Fruit fly (Drosophila melanogaster) whole organism, larva: Measurements from ENCODE around the gene caps.

Experiments used
- noc ChIP-seq: fragments of 200-800 bp; sonication (Bioruptor generic); optimal IDR thresholded peaks from 3 replicates; lab custom pipeline; 2019; ENCODE audit warnings: missing biosample characterization, mild to moderate bottlenecking, missing genetic modification characterization, moderate library complexity

The caps gene

DNA sequence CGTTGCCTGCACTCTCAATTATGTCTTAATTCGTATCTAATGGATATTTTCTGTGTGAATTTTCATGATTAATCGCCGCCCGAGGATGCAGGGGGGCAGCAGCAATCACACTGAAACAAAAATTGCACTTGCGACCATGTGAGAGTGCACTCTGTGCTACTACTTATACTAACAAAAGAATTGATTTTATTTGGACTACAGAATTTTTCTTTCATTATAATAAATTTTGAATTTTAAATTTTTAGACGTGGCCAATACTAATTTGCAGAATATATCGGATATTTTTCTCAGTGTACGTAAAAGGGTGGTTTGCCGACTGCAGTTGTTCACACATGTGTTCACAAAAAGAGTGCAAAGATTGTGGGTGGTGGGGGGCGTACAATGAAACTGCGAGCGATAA is 1.6 kb upstream of the caps start:
- no peak for TF ChIP-seq noc (tag; lab: Kevin White, UChicago)

DNA sequence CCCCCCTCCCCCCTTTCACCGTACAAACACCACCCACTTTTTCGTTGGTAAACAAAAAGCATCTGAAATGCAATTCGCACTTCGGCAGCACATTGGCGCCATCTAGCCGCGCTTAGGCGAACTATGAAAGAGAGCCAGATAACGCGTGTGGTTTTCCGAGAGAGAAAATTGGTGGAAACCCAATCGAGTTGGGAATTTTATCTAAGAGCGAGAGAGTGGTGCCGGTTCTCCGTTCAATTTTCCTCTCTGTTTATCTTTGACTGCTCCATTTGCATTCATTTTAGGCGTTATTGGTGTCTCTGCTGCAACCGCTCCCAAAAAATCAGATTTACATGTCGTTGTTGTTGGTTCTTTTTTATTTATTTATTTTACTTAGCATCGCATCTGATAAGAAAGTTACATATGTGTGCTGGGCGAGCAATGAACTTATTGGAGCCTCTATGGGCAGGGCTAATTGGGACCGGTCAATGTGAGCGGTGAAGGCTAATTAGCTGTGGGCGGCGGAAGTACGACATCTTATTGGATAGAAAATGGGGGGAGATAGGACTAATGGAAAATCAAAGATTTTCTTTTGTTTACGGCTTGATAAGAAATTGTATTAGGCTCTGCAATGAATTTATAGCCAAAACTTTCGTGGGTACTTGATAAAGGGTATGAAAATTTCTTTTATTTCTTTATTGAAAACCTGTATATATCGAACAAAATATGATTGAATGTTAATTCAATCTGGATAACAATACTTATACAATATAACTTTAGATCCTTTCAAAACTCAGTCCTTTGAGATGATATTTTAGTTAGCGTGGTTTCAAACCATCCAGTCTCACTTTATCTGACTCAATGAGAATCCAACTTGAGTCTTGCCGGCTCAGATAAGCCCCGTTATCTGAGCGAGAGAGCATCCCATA is 644 bp upstream of the caps start:
- no peak for TF ChIP-seq noc (tag; lab: Kevin White, UChicago)

- TF ChIP-seq noc (tag; lab: Kevin White, UChicago): no peak
Measured at dm6 chr3L:13231189-13231588, 2.7 kb downstream of the caps start.

DNA sequence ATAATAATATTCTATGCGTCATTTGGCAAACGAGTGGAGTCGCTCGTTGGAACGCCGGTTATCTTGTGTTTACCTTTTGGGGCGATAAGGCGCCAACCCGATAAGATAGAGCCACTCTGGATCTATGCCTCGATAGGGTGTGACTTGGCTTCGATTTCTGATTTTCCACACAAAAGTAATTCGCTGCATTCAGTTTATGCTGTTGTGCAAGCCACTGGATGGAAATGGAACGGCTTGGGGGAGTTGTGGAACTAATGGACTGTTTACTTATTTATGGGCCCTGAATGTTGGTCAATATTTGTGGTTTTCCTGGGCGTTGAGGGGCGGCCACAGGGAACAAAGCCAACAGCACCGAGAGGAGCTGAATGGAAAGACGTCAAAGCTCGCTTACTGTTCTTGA is 4.3 kb downstream of the caps start:
- no peak for TF ChIP-seq noc (tag; lab: Kevin White, UChicago)

- no peak for TF ChIP-seq noc (tag; lab: Kevin White, UChicago)
Measured at dm6 chr3L:13233646-13234262, 5.3 kb downstream of the caps start.

DNA sequence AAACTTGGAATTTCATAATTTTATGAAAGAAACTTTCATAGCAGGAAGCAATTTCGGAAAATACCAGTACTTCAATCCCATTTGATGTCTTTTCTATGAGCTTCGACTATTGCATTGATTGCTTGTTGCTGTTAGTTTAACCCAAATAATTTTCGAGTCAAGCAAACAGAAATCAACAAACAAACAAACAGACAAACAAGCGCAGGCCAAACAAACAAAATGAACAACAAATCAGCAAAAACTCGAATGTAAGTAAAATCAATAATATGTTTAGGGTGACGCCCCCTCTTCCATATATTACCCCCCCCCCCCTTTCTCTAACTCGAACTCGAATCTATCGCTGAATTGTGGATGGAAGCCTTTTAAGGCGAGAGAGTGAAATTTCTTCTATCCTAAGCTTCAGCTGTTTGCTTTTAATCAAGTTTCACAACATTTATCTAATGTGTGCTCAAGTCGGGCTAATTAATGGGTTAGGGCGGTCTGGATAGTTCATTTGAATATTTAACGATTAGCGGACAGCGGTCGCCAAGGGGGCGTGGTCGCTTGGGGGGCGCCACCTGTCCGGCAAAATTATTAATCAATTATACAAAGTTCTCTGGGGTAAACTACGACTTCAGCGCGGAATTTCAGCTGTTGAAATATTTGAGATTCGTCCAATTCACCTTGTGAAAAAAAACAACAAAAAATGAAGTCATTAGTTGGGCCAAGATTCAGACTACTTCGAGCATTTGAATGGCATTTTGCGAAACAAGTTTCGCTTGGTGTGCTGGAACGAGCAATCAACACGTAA is 7.2 kb downstream of the caps start:
- no peak for TF ChIP-seq noc (tag; lab: Kevin White, UChicago)

DNA sequence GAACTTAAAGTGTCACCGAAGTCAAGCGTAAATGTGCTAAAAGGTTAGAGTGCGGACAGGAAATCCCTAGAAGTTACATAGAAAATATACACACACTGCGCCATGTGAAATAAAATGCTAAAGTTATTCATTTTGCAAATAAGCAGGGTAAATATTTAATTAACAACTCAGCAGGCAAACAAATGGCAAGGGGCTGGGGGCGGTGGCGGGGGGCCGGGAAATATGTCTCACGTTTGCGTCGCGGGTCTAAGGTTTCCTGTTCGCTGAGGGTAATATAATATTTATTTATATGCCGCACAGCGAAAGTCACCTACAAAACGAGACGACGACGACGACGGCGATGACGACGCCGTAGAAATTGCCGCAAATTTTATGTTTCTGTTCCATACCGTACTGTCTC is 8.2 kb downstream of the caps start:
- TF ChIP-seq noc (tag; lab: Kevin White, UChicago): peak; percentile 22

DNA sequence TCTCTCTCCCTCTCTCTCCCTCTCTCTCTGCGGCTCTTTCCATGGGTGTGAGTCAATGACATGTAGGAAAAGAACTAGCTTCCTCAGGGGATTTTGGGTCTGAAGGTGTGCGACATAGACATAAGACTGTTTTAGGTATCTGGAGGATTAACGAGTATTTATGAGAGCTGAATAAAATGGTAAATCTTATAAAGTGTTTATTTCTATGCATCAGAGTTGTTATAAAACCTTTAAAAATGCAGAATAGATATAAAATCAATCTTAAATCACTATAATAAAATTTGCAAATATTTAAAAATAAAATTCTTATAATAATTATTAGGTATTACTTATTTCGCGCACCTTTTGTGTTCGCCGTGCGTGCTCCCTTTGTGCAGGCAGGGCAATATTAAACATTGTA is 8.6 kb downstream of the caps start:
- no peak for TF ChIP-seq noc (tag; lab: Kevin White, UChicago)

dm6 chr3L:13244181-13244580 is 15.7 kb downstream of the caps start:
- peak; percentile 44 for TF ChIP-seq noc (tag; lab: Kevin White, UChicago)

DNA sequence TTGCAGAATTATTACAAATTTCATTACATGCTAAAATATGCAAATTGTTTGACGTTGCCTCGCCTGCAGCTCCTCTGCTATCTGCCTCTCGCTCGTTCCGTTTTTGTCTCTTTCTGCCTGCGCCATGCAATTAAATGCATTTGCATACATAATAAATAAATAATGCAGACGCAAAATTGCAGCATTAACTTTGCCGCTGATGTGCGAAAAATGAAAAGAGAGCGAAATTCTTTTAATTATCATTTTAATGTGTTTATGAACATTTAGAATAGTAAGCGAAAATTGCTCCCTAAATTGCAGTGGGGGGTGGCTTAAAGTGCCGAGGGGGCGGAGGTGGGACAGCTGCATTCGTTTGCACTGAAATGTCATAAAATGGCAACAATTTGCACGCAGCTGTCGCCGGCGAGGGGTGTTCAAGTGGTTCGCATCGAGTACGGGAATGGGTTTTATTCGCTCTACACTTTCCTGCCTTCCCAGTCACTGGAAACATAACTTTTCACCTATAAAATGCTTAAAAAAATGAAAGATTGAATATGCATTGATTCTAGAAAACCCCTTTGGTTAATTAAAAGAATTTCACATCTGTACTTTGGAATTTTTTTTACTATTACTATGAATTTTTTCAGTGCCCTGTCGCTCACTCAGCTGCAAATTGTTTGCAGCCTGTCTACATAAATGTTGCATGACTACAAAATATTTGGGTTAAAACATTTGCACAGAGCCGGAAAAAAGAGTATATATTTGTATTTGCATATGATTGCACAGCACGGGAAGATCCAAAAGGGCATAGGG is 18.0 kb downstream of the caps start:
- TF ChIP-seq noc (tag; lab: Kevin White, UChicago): no peak

DNA sequence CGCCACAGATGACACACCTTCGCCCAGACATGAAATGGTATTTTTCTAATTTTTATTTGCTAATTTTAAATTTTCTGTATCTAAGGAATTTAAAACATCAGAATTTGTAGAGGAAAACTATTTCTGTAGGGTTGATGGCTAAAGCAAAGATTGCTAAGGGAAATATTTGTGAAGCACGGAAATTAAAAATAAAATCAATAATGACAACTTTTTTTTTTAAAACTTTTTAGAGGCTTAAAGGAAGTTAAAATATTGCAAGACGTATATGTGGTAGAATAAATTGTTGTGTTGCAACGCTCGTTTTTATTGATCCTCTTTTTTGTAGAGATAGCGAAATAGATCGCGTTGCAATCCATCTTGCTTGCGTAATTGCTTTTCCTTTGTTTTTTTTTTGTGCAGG is 20.1 kb downstream of the caps start, which contains the start of gene CG32119:
Gene CG32119, minus strand, starts transcription at position 101 of the 400 bp plus-strand sequence.
- TF ChIP-seq noc (tag; lab: Kevin White, UChicago): no peak

- no peak for TF ChIP-seq noc (tag; lab: Kevin White, UChicago)
Measured at dm6 chr3L:13249374-13249773, 20.9 kb downstream of the caps start.

dm6 chr3L:13250071-13250470 is 21.6 kb downstream of the caps start:
- no peak for TF ChIP-seq noc (tag; lab: Kevin White, UChicago)

DNA sequence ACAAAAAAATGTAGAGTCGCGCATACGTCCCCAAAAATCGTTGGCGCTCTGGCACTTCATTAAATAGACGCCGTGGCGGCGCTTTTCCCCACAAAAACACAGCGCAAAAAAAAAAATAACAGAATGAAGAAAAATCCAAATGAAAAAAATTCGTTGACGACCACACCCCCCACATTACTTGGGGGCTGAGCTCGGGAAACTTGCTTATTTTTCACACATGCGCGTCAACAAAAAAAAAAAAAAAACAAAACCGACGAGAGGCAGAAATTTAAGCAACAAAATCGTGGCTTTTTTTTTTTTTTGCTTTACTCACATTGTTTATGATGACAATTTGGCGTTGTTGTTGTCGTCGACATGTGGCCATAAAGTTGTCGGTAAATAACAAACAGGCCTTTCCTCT is 23.3 kb downstream of the caps start:
- TF ChIP-seq noc (tag; lab: Kevin White, UChicago): no peak

DNA sequence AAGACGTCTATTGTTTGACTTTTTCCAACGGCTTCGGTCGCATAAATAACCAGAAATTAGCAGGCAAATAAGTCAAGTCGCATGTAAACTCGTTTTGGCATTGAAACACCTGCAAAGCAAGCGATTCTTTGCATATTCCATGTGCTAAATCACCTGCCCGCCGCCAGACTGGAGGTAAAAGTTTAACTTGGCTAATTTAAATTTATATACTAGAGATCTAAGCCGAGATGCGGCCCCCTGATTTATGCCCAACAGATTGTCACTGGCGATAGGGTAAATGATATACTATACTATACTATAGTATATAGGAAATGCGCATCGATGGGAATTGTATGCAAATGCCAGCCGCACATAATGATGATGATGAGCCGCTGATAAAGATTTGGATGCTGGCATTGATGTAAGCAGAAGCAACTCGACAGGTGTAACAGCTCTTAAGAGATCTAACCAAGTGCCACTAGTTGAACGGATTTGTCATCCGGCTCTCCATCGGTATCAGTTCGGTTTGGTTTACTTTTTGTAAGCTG is 24.5 kb downstream of the caps start:
- no peak for TF ChIP-seq noc (tag; lab: Kevin White, UChicago)
